Fruit fly (Drosophila melanogaster) whole organism, wandering third instar larva: ENCODE measurements around the gene CG9518.

Experiments
- Abd-B ChIP-seq: fragments of >200 bp; optimal IDR thresholded peaks from 2 replicates; lab custom pipeline; 2017; ENCODE audit warnings: missing biosample characterization, missing genetic modification characterization
- CG9705 ChIP-seq: fragments of 200-800 bp; sonication (Bioruptor generic); optimal IDR thresholded peaks from 2 replicates; lab custom pipeline; 2018; ENCODE audit warnings: missing biosample characterization, mild to moderate bottlenecking, missing genetic modification characterization
- CrebA ChIP-seq: fragments of 200-800 bp; sonication (Bioruptor generic); optimal IDR thresholded peaks from 2 replicates; lab custom pipeline; 2016; ENCODE audit warnings: missing biosample characterization, mild to moderate bottlenecking, missing genetic modification characterization, borderline replicate concordance
- Dif ChIP-seq: fragments of 200-275, 200-300 bp; sonication (Bioruptor generic); optimal IDR thresholded peaks from 2 replicates; lab custom pipeline; 2018; ENCODE audit warnings: missing biosample characterization, missing genetic modification characterization; ENCODE audit not compliant: partially characterized antibody
- HLH106 ChIP-seq: fragments of 200-800 bp; optimal IDR thresholded peaks from 3 replicates; lab custom pipeline; 2019; ENCODE audit warnings: missing biosample characterization, mild to moderate bottlenecking, missing genetic modification characterization, moderate library complexity
- Hnf4 ChIP-seq: fragments of 200-800 bp; sonication (Bioruptor generic); optimal IDR thresholded peaks from 2 replicates; lab custom pipeline; 2016; ENCODE audit warnings: missing biosample characterization, mild to moderate bottlenecking, missing genetic modification characterization
- Hr78 ChIP-seq: fragments of >200 bp; optimal IDR thresholded peaks from 2 replicates; lab custom pipeline; 2017; ENCODE audit warnings: missing biosample characterization, missing genetic modification characterization
- Hr83 ChIP-seq: fragments of 200-300 bp; sonication (Bioruptor generic); optimal IDR thresholded peaks from 2 replicates; lab custom pipeline; 2016; ENCODE audit warnings: missing biosample characterization, mild to moderate bottlenecking, missing genetic modification characterization, moderate library complexity; ENCODE audit not compliant: poor library complexity, severe bottlenecking
- Jra ChIP-seq: sonication (Bioruptor generic); optimal IDR thresholded peaks from 2 replicates; lab custom pipeline; 2016; ENCODE audit warnings: missing biosample characterization, missing genetic modification characterization
- Mio ChIP-seq: sonication (Bioruptor generic); optimal IDR thresholded peaks from 2 replicates; lab custom pipeline; 2016; ENCODE audit warnings: missing biosample characterization, missing genetic modification characterization
- Myc ChIP-seq: fragments of >200 bp; optimal IDR thresholded peaks from 2 replicates; lab custom pipeline; 2017
- N ChIP-seq: fragments of >200 bp; optimal IDR thresholded peaks from 2 replicates; lab custom pipeline; 2018; ENCODE audit warnings: missing biosample characterization, missing external identifiers, missing genetic modification characterization
- OdsH ChIP-seq: fragments of 200-800 bp; sonication (Bioruptor generic); optimal IDR thresholded peaks from 2 replicates; lab custom pipeline; 2016; ENCODE audit warnings: missing biosample characterization, mild to moderate bottlenecking, missing genetic modification characterization
- Rel ChIP-seq, 2 experiments: fragments of 200-800 bp; sonication (Bioruptor generic) in 1 of 2; optimal IDR thresholded peaks; 2 replicates in 1 of 2; 3 replicates in 1 of 2; lab custom pipeline; 2016 to 2019; ENCODE audit warnings: mild to moderate bottlenecking in 2 of 2, missing biosample characterization in 2 of 2, missing genetic modification characterization in 2 of 2, moderate library complexity in 1 of 2
- Sp1 ChIP-seq: fragments of 200-800 bp; sonication (Bioruptor generic); optimal IDR thresholded peaks from 3 replicates; lab custom pipeline; 2019; ENCODE audit warnings: missing biosample characterization, mild to moderate bottlenecking, missing genetic modification characterization, moderate library complexity
- Vsx2 ChIP-seq: fragments of 200-300, 225-300 bp; sonication (Bioruptor generic); optimal IDR thresholded peaks from 2 replicates; lab custom pipeline; 2018; ENCODE audit warnings: missing biosample characterization, missing genetic modification characterization; ENCODE audit not compliant: partially characterized antibody
- br ChIP-seq: fragments of 200-800 bp; sonication (Bioruptor generic); optimal IDR thresholded peaks from 2 replicates; lab custom pipeline; 2016; ENCODE audit warnings: missing biosample characterization, missing genetic modification characterization
- brk ChIP-seq: fragments of 200-800 bp; sonication (Bioruptor generic); optimal IDR thresholded peaks from 2 replicates; lab custom pipeline; 2016; ENCODE audit warnings: missing biosample characterization, mild to moderate bottlenecking, missing genetic modification characterization
- dl ChIP-seq, 2 experiments: fragments of 175-275, 200-275 bp in 1 of 2; fragments of 200-275 bp in 1 of 2; sonication (Bioruptor generic); optimal IDR thresholded peaks; lab custom pipeline; 2018; ENCODE audit warnings: mild to moderate bottlenecking in 2 of 2, missing biosample characterization in 2 of 2, missing genetic modification characterization in 2 of 2, moderate library complexity in 2 of 2; ENCODE audit not compliant: partially characterized antibody in 2 of 2, insufficient read depth in 1 of 2
- dmrt93B ChIP-seq: fragments of 200-800 bp; sonication (Bioruptor generic); optimal IDR thresholded peaks from 2 replicates; lab custom pipeline; 2018; ENCODE audit warnings: missing biosample characterization, mild to moderate bottlenecking, missing genetic modification characterization
- ey ChIP-seq: fragments of 200-800 bp; sonication (Bioruptor generic); optimal IDR thresholded peaks from 2 replicates; lab custom pipeline; 2016; ENCODE audit warnings: missing biosample characterization, missing genetic modification characterization
- foxo ChIP-seq, 2 experiments: fragments of 200-800 bp; sonication (Bioruptor generic); optimal IDR thresholded peaks; 2 replicates in 1 of 2; 3 replicates in 1 of 2; lab custom pipeline; 2016 to 2017; ENCODE audit warnings: missing biosample characterization in 2 of 2, missing genetic modification characterization in 2 of 2
- fru ChIP-seq: fragments of 200-800 bp; sonication (Bioruptor generic); optimal IDR thresholded peaks from 3 replicates; lab custom pipeline; 2016; ENCODE audit warnings: missing biosample characterization, mild to moderate bottlenecking, missing genetic modification characterization
- h ChIP-seq: fragments of 200-800 bp; sonication (Bioruptor generic); optimal IDR thresholded peaks from 3 replicates; lab custom pipeline; 2016; ENCODE audit warnings: missing biosample characterization, mild to moderate bottlenecking, missing genetic modification characterization
- pan ChIP-seq: fragments of >200 bp; optimal IDR thresholded peaks from 2 replicates; lab custom pipeline; 2017
- psq ChIP-seq: fragments of 200-800 bp; sonication (Bioruptor generic); optimal IDR thresholded peaks from 3 replicates; lab custom pipeline; 2017; ENCODE audit warnings: missing biosample characterization, mild to moderate bottlenecking, missing genetic modification characterization, moderate library complexity
- rgr ChIP-seq: fragments of 200-800 bp; sonication (Bioruptor generic); optimal IDR thresholded peaks from 3 replicates; lab custom pipeline; 2016; ENCODE audit warnings: missing biosample characterization, mild to moderate bottlenecking, missing genetic modification characterization
- sage ChIP-seq: fragments of 200-800 bp; sonication (Bioruptor generic); optimal IDR thresholded peaks from 2 replicates; lab custom pipeline; 2016; ENCODE audit warnings: missing biosample characterization, mild to moderate bottlenecking, missing genetic modification characterization
- sv ChIP-seq: fragments of 200-800 bp; sonication (Bioruptor generic); optimal IDR thresholded peaks from 3 replicates; lab custom pipeline; 2016; ENCODE audit warnings: missing biosample characterization, missing genetic modification characterization
- usp ChIP-seq: fragments of >200 bp; optimal IDR thresholded peaks from 2 replicates; lab custom pipeline; 2017; ENCODE audit warnings: missing biosample characterization, missing genetic modification characterization

Gene CG9518

dm6 chrX:14909658-14910378 is 38.8 kb upstream of the CG9518 start, which contains the start of gene fiz:
Gene fiz (minus strand): TSS chrX:14909708.
- TF ChIP-seq sage (GFP tag; lab: Kevin White, UChicago): no peak
- no peak for TF ChIP-seq Vsx2
- TF ChIP-seq Mio (GFP tag; lab: Kevin White, UChicago): no peak
- no peak for TF ChIP-seq Jra
- TF ChIP-seq Hr83: no peak
- TF ChIP-seq dl (GFP tag; optimal IDR thresholded peaks at IDR 0.05; lab: Kevin White, UChicago; ENCODE audit: insufficient read depth in 1 of 2, partially characterized antibody in 2 of 2): no peak
- no peak for TF ChIP-seq OdsH (GFP tag; lab: Kevin White, UChicago)
- TF ChIP-seq CrebA (GFP tag; lab: Kevin White, UChicago): no peak
- no peak for TF ChIP-seq CG9705
- no peak for TF ChIP-seq Myc (lab: Kevin White, UChicago)

DNA sequence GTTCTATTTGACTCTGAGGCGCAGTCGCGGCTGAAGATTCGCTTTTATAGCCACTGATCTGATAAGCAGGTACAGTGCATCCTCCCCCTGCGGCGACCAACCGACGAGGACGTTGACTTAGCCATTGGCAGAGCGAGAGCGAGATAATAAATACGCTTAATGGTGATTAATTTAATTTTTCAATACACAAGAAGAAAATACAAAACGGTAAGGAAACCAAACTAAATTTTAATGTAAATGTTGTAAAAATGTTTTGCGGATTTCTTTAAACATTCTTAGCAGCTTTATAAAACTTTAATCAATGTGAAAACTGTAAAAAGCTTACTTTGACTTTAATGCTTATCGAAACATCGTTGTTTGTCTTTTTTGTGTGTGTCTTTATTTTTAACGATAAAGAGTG is 38.1 kb upstream of the CG9518 start:
- no peak for TF ChIP-seq brk (GFP tag; lab: Kevin White, UChicago)
- peak; percentile 10 for TF ChIP-seq fru (GFP tag; lab: Kevin White, UChicago)
- no peak for TF ChIP-seq dmrt93B (GFP tag; lab: Kevin White, UChicago)
- TF ChIP-seq Hnf4 (GFP tag; lab: Kevin White, UChicago): peak; percentile 10
- TF ChIP-seq foxo (GFP tag; optimal IDR thresholded peaks at IDR 0.05; lab: Kevin White, UChicago): peak in 1 of 2 experiments; percentile 3
- peak; percentile 11 for TF ChIP-seq h (GFP tag; lab: Kevin White, UChicago)
- TF ChIP-seq usp (GFP tag; lab: Kevin White, UChicago): no peak
- TF ChIP-seq ey: no peak
- TF ChIP-seq rgr (GFP tag; lab: Kevin White, UChicago): peak; percentile 24
- TF ChIP-seq HLH106 (tag; lab: Kevin White, UChicago): peak; percentile 25
- TF ChIP-seq, all 38 proteins: peak for 6

DNA sequence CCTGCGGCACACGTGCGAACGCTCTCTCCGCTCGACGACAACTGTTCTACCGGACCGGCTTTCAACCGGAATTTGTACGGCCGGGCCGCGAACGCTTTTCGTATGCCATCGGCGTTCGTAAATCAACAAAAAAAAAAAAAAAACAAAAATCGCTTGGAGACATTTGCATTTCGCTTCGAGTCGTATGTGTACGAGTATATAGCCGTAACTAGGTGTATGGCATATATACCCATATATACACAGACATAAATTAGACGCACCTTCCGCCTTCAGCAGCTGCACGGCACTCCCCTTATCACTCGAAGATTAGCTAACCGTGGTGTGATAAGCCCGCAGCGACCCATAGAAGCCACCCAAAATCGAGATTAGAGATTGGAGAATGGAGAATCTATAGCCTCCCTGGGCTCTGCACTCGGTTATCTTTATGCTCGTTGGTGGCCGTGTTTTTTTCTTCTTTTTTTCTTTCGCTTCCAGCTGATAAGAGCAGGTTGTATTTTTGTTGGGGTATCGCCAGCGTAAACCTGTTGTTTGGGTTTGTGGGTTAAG is 34.6 kb upstream of the CG9518 start, which contains the start of gene CG9512:
Gene CG9512 (minus strand): TSS at position 51 of the 546 bp plus-strand sequence.
- TF ChIP-seq rgr (GFP tag; lab: Kevin White, UChicago) (no peak), Rel (GFP tag; optimal IDR thresholded peaks at IDR 0.05; lab: Kevin White, UChicago) (no peak), Rel (tag; optimal IDR thresholded peaks at IDR 0.05; lab: Kevin White, UChicago) (no peak), Hr83 (no peak), CrebA (GFP tag; lab: Kevin White, UChicago) (peak; percentile 2), sv (GFP tag; lab: Kevin White, UChicago) (no peak), fru (GFP tag; lab: Kevin White, UChicago) (no peak), brk (GFP tag; lab: Kevin White, UChicago) (no peak), N (no peak)

- TF ChIP-seq pan (lab: Kevin White, UChicago) (no peak), h (GFP tag; lab: Kevin White, UChicago) (peak; percentile 16), fru (GFP tag; lab: Kevin White, UChicago) (peak; percentile 61), Sp1 (GFP tag; lab: Kevin White, UChicago) (peak; percentile 41), psq (GFP tag; lab: Kevin White, UChicago) (peak; percentile 1), Abd-B (GFP tag; lab: Kevin White, UChicago) (no peak), dmrt93B (GFP tag; lab: Kevin White, UChicago) (peak; percentile 13)
Measured at dm6 chrX:14897592-14897991, 26.6 kb upstream of the CG9518 start.

DNA sequence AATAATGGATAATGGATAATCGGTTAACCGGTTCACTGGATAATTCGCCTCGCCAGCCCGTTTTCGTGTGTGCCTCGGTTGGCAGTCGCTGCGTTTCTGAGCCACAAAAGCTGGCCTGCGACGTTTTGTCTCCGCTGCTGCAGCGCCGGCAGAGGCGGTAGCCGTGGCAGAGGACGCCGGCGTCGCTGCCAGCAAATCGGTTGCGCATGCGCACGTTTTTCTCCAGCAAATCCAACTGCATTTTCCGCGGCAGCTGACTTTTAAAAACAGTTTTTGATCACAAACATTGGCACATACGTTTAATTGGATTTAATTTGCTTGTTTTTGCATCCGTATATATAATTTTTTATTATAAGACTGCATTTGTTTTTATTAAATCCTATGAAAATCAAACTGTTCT is 25.8 kb upstream of the CG9518 start, which contains the start of gene CG9514:
Gene CG9514 (minus strand): TSS at position 101 of the 400 bp plus-strand sequence.
- TF ChIP-seq rgr (GFP tag; lab: Kevin White, UChicago) (no peak), Sp1 (GFP tag; lab: Kevin White, UChicago) (no peak), ey (no peak), br (no peak), Hr78 (GFP tag; lab: Kevin White, UChicago) (no peak), h (GFP tag; lab: Kevin White, UChicago) (no peak), HLH106 (tag; lab: Kevin White, UChicago) (no peak), Dif (GFP tag; lab: Kevin White, UChicago) (no peak), foxo (GFP tag; optimal IDR thresholded peaks at IDR 0.05; lab: Kevin White, UChicago) (no peak), OdsH (GFP tag; lab: Kevin White, UChicago) (no peak), CrebA (GFP tag; lab: Kevin White, UChicago) (no peak)
